Worm (Caenorhabditis elegans) whole organism, late embryonic: ENCODE measurements around the gene Y116A8C.49.

ENCODE experiments used
- C08G9.2 ChIP-seq: sonication (generic microtip); optimal IDR thresholded peaks from 2 replicates; lab custom pipeline; 2016; ENCODE audit warnings: mild to moderate bottlenecking, missing genetic modification characterization, moderate library complexity, missing compliant biosample characterization
- F13H6.1 ChIP-seq: sonication (generic microtip); optimal IDR thresholded peaks from 2 replicates; lab custom pipeline; 2016; ENCODE audit warnings: missing genetic modification characterization, missing compliant biosample characterization
- K02D7.2 ChIP-seq: sonication (generic microtip); optimal IDR thresholded peaks from 2 replicates; lab custom pipeline; 2017; ENCODE audit warnings: mild to moderate bottlenecking, missing genetic modification characterization, missing compliant biosample characterization
- K09A11.1 ChIP-seq: sonication (generic microtip); optimal IDR thresholded peaks from 2 replicates; lab custom pipeline; 2017; ENCODE audit warnings: antibody characterized with exemption, mild to moderate bottlenecking, missing genetic modification characterization, missing compliant biosample characterization; ENCODE audit not compliant: insufficient read depth
- T23F11.4 ChIP-seq: fragments of 200-800 bp; sonication (Bioruptor generic); optimal IDR thresholded peaks from 2 replicates; lab custom pipeline; 2018; ENCODE audit warnings: mild to moderate bottlenecking, missing genetic modification characterization, missing compliant biosample characterization
- ama-1 ChIP-seq: fragments of 150-350 bp; optimal IDR thresholded peaks from 2 replicates; lab custom pipeline; 2014
- ceh-22 ChIP-seq: sonication (generic microtip); optimal IDR thresholded peaks from 2 replicates; lab custom pipeline; 2017; ENCODE audit warnings: missing biosample characterization, missing genetic modification characterization
- ceh-30 ChIP-seq: fragments of 150-350 bp; optimal IDR thresholded peaks from 2 replicates; lab custom pipeline; 2014; ENCODE audit warnings: missing biosample characterization, missing genetic modification characterization
- ceh-34 ChIP-seq: sonication (generic microtip); optimal IDR thresholded peaks from 2 replicates; lab custom pipeline; 2016; ENCODE audit warnings: mild to moderate bottlenecking, missing genetic modification characterization, missing compliant biosample characterization
- ceh-45 ChIP-seq: fragments of 200-800 bp; sonication (Bioruptor generic); IDR thresholded peaks from 2 replicates; pipeline ENCODE4 v1.3.6; 2022; ENCODE audit warnings: missing genetic modification reagents, missing genetic modification characterization, missing compliant biosample characterization
- che-1 ChIP-seq: sonication (generic microtip); optimal IDR thresholded peaks from 2 replicates; lab custom pipeline; 2016; ENCODE audit warnings: mild to moderate bottlenecking, missing genetic modification characterization, missing compliant biosample characterization
- dve-1 ChIP-seq: sonication (generic microtip); optimal IDR thresholded peaks from 2 replicates; lab custom pipeline; 2017; ENCODE audit warnings: antibody characterized with exemption, mild to moderate bottlenecking, missing genetic modification characterization, missing compliant biosample characterization
- elt-2 ChIP-seq: sonication (generic microtip); optimal IDR thresholded peaks from 2 replicates; lab custom pipeline; 2016; ENCODE audit warnings: missing genetic modification reagents, missing genetic modification characterization, missing compliant biosample characterization
- elt-4 ChIP-seq: sonication (generic microtip); optimal IDR thresholded peaks from 2 replicates; lab custom pipeline; 2016; ENCODE audit warnings: missing genetic modification characterization, missing compliant biosample characterization
- eyg-1 ChIP-seq: sonication (generic microtip); optimal IDR thresholded peaks from 2 replicates; lab custom pipeline; 2016; ENCODE audit warnings: missing genotype, missing genetic modification characterization, missing compliant biosample characterization
- fax-1 ChIP-seq: sonication (generic microtip); optimal IDR thresholded peaks from 2 replicates; lab custom pipeline; 2016; ENCODE audit warnings: missing genotype, missing genetic modification characterization, missing compliant biosample characterization
- fkh-10 ChIP-seq: fragments of 150-350 bp; optimal IDR thresholded peaks from 2 replicates; lab custom pipeline; 2014; ENCODE audit warnings: missing biosample characterization, missing genetic modification reagents, missing genetic modification characterization
- fkh-6 ChIP-seq: sonication (generic microtip); optimal IDR thresholded peaks from 2 replicates; lab custom pipeline; 2016; ENCODE audit warnings: missing genetic modification characterization, missing compliant biosample characterization
- gmeb-2 ChIP-seq: sonication (generic microtip); optimal IDR thresholded peaks from 2 replicates; lab custom pipeline; 2016; ENCODE audit warnings: missing genetic modification characterization, inconsistent platforms, missing compliant biosample characterization
- hlh-13 ChIP-seq: fragments of 200-800 bp; sonication (Bioruptor generic); optimal IDR thresholded peaks from 2 replicates; lab custom pipeline; 2018; ENCODE audit warnings: mild to moderate bottlenecking, missing genetic modification characterization, missing compliant biosample characterization
- hlh-15 ChIP-seq: sonication (generic microtip); optimal IDR thresholded peaks from 2 replicates; lab custom pipeline; 2016; ENCODE audit warnings: missing genetic modification characterization, missing compliant biosample characterization
- hlh-30 ChIP-seq: sonication (generic microtip); optimal IDR thresholded peaks from 2 replicates; lab custom pipeline; 2017; ENCODE audit warnings: antibody characterized with exemption, missing genetic modification characterization, missing compliant biosample characterization; ENCODE audit not compliant: insufficient read depth
- hlh-8 ChIP-seq: sonication (generic microtip); optimal IDR thresholded peaks from 2 replicates; lab custom pipeline; 2016; ENCODE audit warnings: missing genotype, missing genetic modification characterization, missing compliant biosample characterization
- lim-6 ChIP-seq: sonication (generic microtip); optimal IDR thresholded peaks from 2 replicates; lab custom pipeline; 2016; ENCODE audit warnings: missing genetic modification characterization, missing compliant biosample characterization
- lin-11 ChIP-seq: fragments of 200-800 bp; sonication (Bioruptor generic); optimal IDR thresholded peaks from 2 replicates; lab custom pipeline; 2018; ENCODE audit warnings: mild to moderate bottlenecking, missing genetic modification characterization, missing compliant biosample characterization
- madf-2 ChIP-seq: sonication (generic microtip); optimal IDR thresholded peaks from 2 replicates; lab custom pipeline; 2017; ENCODE audit warnings: missing genetic modification characterization, missing compliant biosample characterization
- mec-3 ChIP-seq: sonication (generic microtip); optimal IDR thresholded peaks from 2 replicates; lab custom pipeline; 2016; ENCODE audit warnings: borderline replicate concordance, missing genetic modification characterization, missing compliant biosample characterization
- nfya-1 ChIP-seq: sonication (generic microtip); optimal IDR thresholded peaks from 2 replicates; lab custom pipeline; 2017; ENCODE audit warnings: missing genetic modification characterization, mild to moderate bottlenecking, missing compliant biosample characterization, antibody characterized with exemption, moderate library complexity
- nhr-11 ChIP-seq: fragments of 150-350 bp; optimal IDR thresholded peaks from 2 replicates; lab custom pipeline; 2014; ENCODE audit warnings: missing biosample characterization, missing genetic modification characterization
- nhr-232 ChIP-seq: sonication (generic microtip); optimal IDR thresholded peaks from 2 replicates; lab custom pipeline; 2016; ENCODE audit warnings: missing genetic modification characterization, missing compliant biosample characterization
- npax-4 ChIP-seq: sonication (generic microtip); optimal IDR thresholded peaks from 2 replicates; lab custom pipeline; 2016; ENCODE audit warnings: missing genetic modification characterization, missing compliant biosample characterization
- pag-3 ChIP-seq: sonication (generic microtip); optimal IDR thresholded peaks from 2 replicates; lab custom pipeline; 2016; ENCODE audit warnings: missing compliant biosample characterization, missing genetic modification characterization, borderline replicate concordance
- pha-2 ChIP-seq: sonication (generic microtip); optimal IDR thresholded peaks from 2 replicates; lab custom pipeline; 2017; ENCODE audit warnings: mild to moderate bottlenecking, missing genetic modification characterization, missing compliant biosample characterization
- pha-4 ChIP-seq: fragments of 150-350 bp; optimal IDR thresholded peaks from 2 replicates; lab custom pipeline; 2018; ENCODE audit warnings: missing biosample characterization, missing genetic modification reagents, missing genetic modification characterization
- pqm-1 ChIP-seq: sonication (generic microtip); optimal IDR thresholded peaks from 2 replicates; lab custom pipeline; 2016; ENCODE audit warnings: missing genetic modification characterization, missing compliant biosample characterization
- pros-1 ChIP-seq: fragments of 150-350 bp; optimal IDR thresholded peaks from 2 replicates; lab custom pipeline; 2014; ENCODE audit warnings: missing biosample characterization, missing genetic modification reagents, missing genetic modification characterization
- sox-4 ChIP-seq: sonication (generic microtip); optimal IDR thresholded peaks from 2 replicates; lab custom pipeline; 2017; ENCODE audit warnings: mild to moderate bottlenecking, missing genetic modification characterization, inconsistent platforms, missing compliant biosample characterization
- syd-9 ChIP-seq: sonication (generic microtip); optimal IDR thresholded peaks from 2 replicates; lab custom pipeline; 2016; ENCODE audit warnings: mild to moderate bottlenecking, missing genetic modification characterization, moderate library complexity, missing compliant biosample characterization
- ttx-3 ChIP-seq: sonication (generic microtip); optimal IDR thresholded peaks from 2 replicates; lab custom pipeline; 2016; ENCODE audit warnings: missing genetic modification reagents, missing genetic modification characterization, missing compliant biosample characterization
- unc-42 ChIP-seq: sonication (generic microtip); optimal IDR thresholded peaks from 2 replicates; lab custom pipeline; 2016; ENCODE audit warnings: missing genotype, missing genetic modification characterization, missing compliant biosample characterization
- zip-5 ChIP-seq: sonication (generic microtip); optimal IDR thresholded peaks from 2 replicates; lab custom pipeline; 2016; ENCODE audit warnings: missing genetic modification characterization, missing compliant biosample characterization

Y116A8C.49 gene

ce11 chrIV:16931077-16931476 lies at the start of gene Y116A8C.49:
Gene Y116A8C.49, minus strand, starts transcription at chrIV:16931177.
- no peak for TF ChIP-seq lim-6 (tag; lab: Kevin White, UChicago)
- no peak for TF ChIP-seq unc-42
- TF ChIP-seq T23F11.4, result no peak
- TF ChIP-seq pros-1, result no peak
- TF ChIP-seq lin-11, result no peak
- TF ChIP-seq nhr-11 (tag; lab: Kevin White, UChicago), result no peak
- no peak for TF ChIP-seq hlh-30 (tag; lab: Kevin White, UChicago)
- no peak for TF ChIP-seq F13H6.1 (tag; lab: Kevin White, UChicago)
- no peak for TF ChIP-seq dve-1 (tag; lab: Kevin White, UChicago)
- TF ChIP-seq ceh-22, result no peak
- no peak for TF ChIP-seq fax-1 (tag; lab: Kevin White, UChicago)
- TF ChIP-seq hlh-13 (GFP tag; lab: Kevin White, UChicago), result no peak
- TF ChIP-seq K02D7.2 (tag; lab: Kevin White, UChicago), result no peak
- TF ChIP-seq pha-4 (tag; lab: Kevin White, UChicago), result no peak
- no peak for TF ChIP-seq eyg-1 (tag; lab: Kevin White, UChicago)
- TF ChIP-seq mec-3 (tag; lab: Kevin White, UChicago), result no peak
- TF ChIP-seq K09A11.1 (tag; lab: Kevin White, UChicago), result no peak
- TF ChIP-seq hlh-8, result no peak
- TF ChIP-seq gmeb-2 (tag; lab: Kevin White, UChicago), result no peak
- no peak for TF ChIP-seq sox-4 (tag; lab: Kevin White, UChicago)
- TF ChIP-seq, all 69 proteins: peak for 0

ce11 chrIV:16970390-16970789 lies 39.4 kb upstream of the Y116A8C.49 start, which contains the start of gene rom-3:
Gene rom-3, minus strand, starts transcription at chrIV:16970490.
- TF ChIP-seq ceh-30 (tag; lab: Kevin White, UChicago) (no peak), elt-4 (no peak), npax-4 (tag; lab: Kevin White, UChicago) (no peak), ceh-45 (GFP tag; lab: Robert Waterston, UW) (no peak), fkh-6 (tag; lab: Kevin White, UChicago) (no peak), nfya-1 (tag; lab: Kevin White, UChicago) (no peak), madf-2 (tag; lab: Kevin White, UChicago) (no peak), ceh-34 (tag; lab: Kevin White, UChicago) (no peak), gmeb-2 (tag; lab: Kevin White, UChicago) (no peak), ttx-3 (tag; lab: Kevin White, UChicago) (no peak), C08G9.2 (tag; lab: Kevin White, UChicago) (no peak), hlh-15 (no peak)

ce11 chrIV:16962445-16962844 lies 31.5 kb upstream of the Y116A8C.49 start:
- TF ChIP-seq lin-11 (no peak), ceh-45 (GFP tag; lab: Robert Waterston, UW) (no peak), madf-2 (tag; lab: Kevin White, UChicago) (no peak), npax-4 (tag; lab: Kevin White, UChicago) (no peak), syd-9 (no peak), ama-1 (lab: Kevin White, UChicago) (no peak), fkh-6 (tag; lab: Kevin White, UChicago) (no peak), pag-3 (tag; lab: Kevin White, UChicago) (no peak), hlh-30 (tag; lab: Kevin White, UChicago) (no peak), pha-2 (tag; lab: Kevin White, UChicago) (no peak)
- TF ChIP-seq, all 69 proteins: peak for 0

- TF ChIP-seq elt-2 (tag; lab: Kevin White, UChicago) (no peak), fax-1 (tag; lab: Kevin White, UChicago) (no peak), pqm-1 (no peak), nhr-232 (no peak), gmeb-2 (tag; lab: Kevin White, UChicago) (no peak), ceh-30 (tag; lab: Kevin White, UChicago) (no peak), zip-5 (no peak), dve-1 (tag; lab: Kevin White, UChicago) (no peak), fkh-10 (GFP tag; lab: Kevin White, UChicago) (no peak), hlh-13 (GFP tag; lab: Kevin White, UChicago) (no peak), F13H6.1 (tag; lab: Kevin White, UChicago) (no peak), che-1 (tag; lab: Kevin White, UChicago) (no peak)
Observed at ce11 chrIV:16952389-16952788, 21.4 kb upstream of the Y116A8C.49 start.
